Worm (Caenorhabditis elegans) whole organism, L1 larva: ENCODE measurements around the gene mrpl-50.

Experiments used
- C34B4.2 ChIP-seq: sonication (generic microtip); optimal IDR thresholded peaks from 2 replicates; lab custom pipeline; 2017; ENCODE audit warnings: mild to moderate bottlenecking, missing genetic modification characterization, missing compliant biosample characterization
- F16B12.6 ChIP-seq: fragments of 150-350 bp; optimal IDR thresholded peaks from 2 replicates; lab custom pipeline; 2014; ENCODE audit warnings: missing biosample characterization, missing genetic modification characterization
- Y116A8C.19 ChIP-seq: sonication (generic microtip); optimal IDR thresholded peaks from 2 replicates; lab custom pipeline; 2016; ENCODE audit warnings: missing compliant biosample characterization, missing genetic modification characterization, borderline replicate concordance
- alr-1 ChIP-seq: fragments of 200-800 bp; sonication (Bioruptor generic); optimal IDR thresholded peaks from 2 replicates; lab custom pipeline; 2018; ENCODE audit warnings: borderline replicate concordance, mild to moderate bottlenecking, missing genetic modification characterization, missing compliant biosample characterization
- blmp-1 ChIP-seq: fragments of 150-350 bp; optimal IDR thresholded peaks from 2 replicates; lab custom pipeline; 2014; ENCODE audit warnings: missing biosample characterization, missing genetic modification characterization
- ceh-82 ChIP-seq, 3 experiments: fragments of 150-350 bp in 1 of 3; sonication (generic microtip) in 2 of 3; optimal IDR thresholded peaks; 2 replicates each; lab custom pipeline; 2014 to 2017; ENCODE audit warnings: missing biosample characterization in 3 of 3, missing genetic modification characterization in 3 of 3
- ceh-88 ChIP-seq: fragments of 200-800 bp; sonication (Bioruptor generic); IDR thresholded peaks from 2 replicates; pipeline ENCODE4 v1.3.6; 2022; ENCODE audit warnings: missing genetic modification characterization, missing compliant biosample characterization
- ces-1 ChIP-seq: fragments of 150-350 bp; optimal IDR thresholded peaks from 2 replicates; lab custom pipeline; 2014; ENCODE audit warnings: missing biosample characterization, missing genetic modification reagents, missing genetic modification characterization
- dpl-1 ChIP-seq, 3 experiments: fragments of 150-350 bp in 2 of 3; sonication (generic microtip) in 1 of 3; optimal IDR thresholded peaks; 2 replicates each; lab custom pipeline; 2014 to 2017; ENCODE audit warnings: missing biosample characterization in 3 of 3, missing genetic modification characterization in 3 of 3, missing genetic modification reagents in 3 of 3
- dsc-1 ChIP-seq: sonication (generic microtip); optimal IDR thresholded peaks from 2 replicates; lab custom pipeline; 2016; ENCODE audit warnings: mild to moderate bottlenecking, missing genetic modification characterization, missing compliant biosample characterization
- efl-1 ChIP-seq, 4 experiments: fragments of 150-350 bp; optimal IDR thresholded peaks in 3 of 4; peaks in 1 of 4; 1 replicate in 1 of 4; 2 replicates in 3 of 4; lab custom pipeline; 2014; ENCODE audit warnings: missing biosample characterization in 2 of 4, missing genetic modification characterization in 2 of 4, missing genetic modification reagents in 2 of 4
- elt-3 ChIP-seq, 6 experiments: fragments of 150-350 bp in 1 of 6; sonication (generic microtip); optimal IDR thresholded peaks; 2 replicates each; lab custom pipeline; 2017 to 2018; ENCODE audit warnings: missing biosample characterization in 6 of 6, missing genetic modification characterization in 6 of 6, inconsistent platforms in 1 of 6
- fkh-4 ChIP-seq: sonication (generic microtip); optimal IDR thresholded peaks from 2 replicates; lab custom pipeline; 2016; ENCODE audit warnings: missing compliant biosample characterization, missing genetic modification characterization, borderline replicate concordance
- fkh-8 ChIP-seq: sonication (generic microtip); optimal IDR thresholded peaks from 2 replicates; lab custom pipeline; 2016; ENCODE audit warnings: mild to moderate bottlenecking, missing genetic modification characterization, missing compliant biosample characterization
- irx-1 ChIP-seq: sonication (generic microtip); optimal IDR thresholded peaks from 2 replicates; lab custom pipeline; 2016; ENCODE audit warnings: missing genetic modification characterization, missing compliant biosample characterization
- isw-1 ChIP-seq: fragments of 200-800 bp; sonication (Bioruptor generic); IDR thresholded peaks from 2 replicates; pipeline ENCODE4 v1.3.6; 2022; ENCODE audit warnings: missing genetic modification characterization, missing compliant biosample characterization
- jun-1 ChIP-seq: fragments of 150-350 bp; optimal IDR thresholded peaks from 2 replicates; lab custom pipeline; 2014; ENCODE audit warnings: missing biosample characterization, missing genetic modification reagents, missing genetic modification characterization
- lin-13 ChIP-seq: fragments of 150-350 bp; optimal IDR thresholded peaks from 2 replicates; lab custom pipeline; 2014; ENCODE audit warnings: missing biosample characterization, missing genetic modification reagents, missing genetic modification characterization
- lin-14 ChIP-seq: fragments of 200-800 bp; sonication (Bioruptor generic); optimal IDR thresholded peaks from 2 replicates; lab custom pipeline; 2018; ENCODE audit warnings: mild to moderate bottlenecking, missing genetic modification characterization, moderate library complexity, missing compliant biosample characterization
- lin-35 ChIP-seq, 2 experiments: fragments of 150-350 bp; optimal IDR thresholded peaks; 2 replicates each; lab custom pipeline; 2014; ENCODE audit warnings: missing biosample characterization in 2 of 2, missing genetic modification characterization in 2 of 2, missing genetic modification reagents in 2 of 2
- lir-3 ChIP-seq: sonication (generic microtip); optimal IDR thresholded peaks from 2 replicates; lab custom pipeline; 2016; ENCODE audit warnings: mild to moderate bottlenecking, missing genetic modification characterization, moderate library complexity, missing compliant biosample characterization; ENCODE audit not compliant: poor library complexity
- lsy-2 ChIP-seq, 2 experiments: fragments of 150-350 bp; optimal IDR thresholded peaks; 2 replicates each; lab custom pipeline; 2014; ENCODE audit warnings: missing biosample characterization in 2 of 2, missing genetic modification characterization in 2 of 2
- mef-2 ChIP-seq: fragments of 150-350 bp; optimal IDR thresholded peaks from 2 replicates; lab custom pipeline; 2014; ENCODE audit warnings: missing biosample characterization, missing genetic modification characterization
- mep-1 ChIP-seq: fragments of 150-350 bp; optimal IDR thresholded peaks from 2 replicates; lab custom pipeline; 2014; ENCODE audit warnings: missing biosample characterization, missing genetic modification characterization
- nhr-20 ChIP-seq: sonication (generic microtip); optimal IDR thresholded peaks from 2 replicates; lab custom pipeline; 2016; ENCODE audit warnings: mild to moderate bottlenecking, missing genetic modification characterization, missing compliant biosample characterization
- nhr-47 ChIP-seq: sonication (generic microtip); optimal IDR thresholded peaks from 2 replicates; lab custom pipeline; 2016; ENCODE audit warnings: mild to moderate bottlenecking, missing genetic modification characterization, moderate library complexity, missing compliant biosample characterization
- nhr-71 ChIP-seq: sonication (generic microtip); optimal IDR thresholded peaks from 2 replicates; lab custom pipeline; 2016; ENCODE audit warnings: mild to moderate bottlenecking, missing genetic modification characterization, moderate library complexity, missing compliant biosample characterization
- nhr-76 ChIP-seq: sonication (generic microtip); optimal IDR thresholded peaks from 2 replicates; lab custom pipeline; 2017; ENCODE audit warnings: missing biosample characterization, missing genetic modification characterization
- nhr-77 ChIP-seq: fragments of 150-350 bp; optimal IDR thresholded peaks from 2 replicates; lab custom pipeline; 2014; ENCODE audit warnings: missing biosample characterization, missing genetic modification characterization
- nhr-85 ChIP-seq: sonication (generic microtip); peaks from one replicate; lab custom pipeline; 2016; ENCODE audit warnings: missing genetic modification characterization, inconsistent platforms, missing compliant biosample characterization
- nhr-90 ChIP-seq: sonication (generic microtip); optimal IDR thresholded peaks from 2 replicates; lab custom pipeline; 2016; ENCODE audit warnings: mild to moderate bottlenecking, missing genetic modification characterization, missing compliant biosample characterization; ENCODE audit not compliant: poor library complexity
- pqm-1 ChIP-seq: sonication (generic microtip); optimal IDR thresholded peaks from 3 replicates; lab custom pipeline; 2017; ENCODE audit warnings: missing biosample characterization, missing genetic modification characterization
- rnt-1 ChIP-seq: sonication (generic microtip); optimal IDR thresholded peaks from 2 replicates; lab custom pipeline; 2016; ENCODE audit warnings: mild to moderate bottlenecking, missing genetic modification characterization, moderate library complexity, missing compliant biosample characterization
- skn-1 ChIP-seq: fragments of 150-350 bp; optimal IDR thresholded peaks from 2 replicates; lab custom pipeline; 2014; ENCODE audit warnings: missing biosample characterization, missing genetic modification characterization
- snpc-4 ChIP-seq: fragments of 150-350 bp; optimal IDR thresholded peaks from 2 replicates; lab custom pipeline; 2014; ENCODE audit warnings: missing biosample characterization, missing genetic modification characterization
- sox-4 ChIP-seq: sonication (generic microtip); optimal IDR thresholded peaks from 2 replicates; lab custom pipeline; 2016; ENCODE audit warnings: missing genetic modification characterization, missing compliant biosample characterization
- sup-37 ChIP-seq: fragments of 200-800 bp; sonication (Bioruptor generic); optimal IDR thresholded peaks from 2 replicates; lab custom pipeline; 2018; ENCODE audit warnings: mild to moderate bottlenecking, missing genetic modification characterization, missing compliant biosample characterization
- swsn-7 ChIP-seq: sonication (generic microtip); optimal IDR thresholded peaks from 2 replicates; lab custom pipeline; 2016; ENCODE audit warnings: missing genetic modification characterization, missing compliant biosample characterization
- tbx-2 ChIP-seq: sonication (generic microtip); optimal IDR thresholded peaks from 2 replicates; lab custom pipeline; 2016; ENCODE audit warnings: missing genetic modification characterization, missing compliant biosample characterization
- unc-130 ChIP-seq: fragments of 150-350 bp; optimal IDR thresholded peaks from 2 replicates; lab custom pipeline; 2017; ENCODE audit warnings: missing biosample characterization, missing genetic modification characterization, inconsistent platforms
- unc-62 ChIP-seq: fragments of 150-350 bp; optimal IDR thresholded peaks from 2 replicates; lab custom pipeline; 2014; ENCODE audit warnings: missing biosample characterization, missing genetic modification reagents, missing genetic modification characterization
- unc-86 ChIP-seq: sonication (generic microtip); optimal IDR thresholded peaks from 2 replicates; lab custom pipeline; 2016; ENCODE audit warnings: missing genetic modification characterization, missing compliant biosample characterization
- vab-15 ChIP-seq: sonication (generic microtip); optimal IDR thresholded peaks from 2 replicates; lab custom pipeline; 2017; ENCODE audit warnings: missing genotype, mild to moderate bottlenecking, missing genetic modification characterization, missing compliant biosample characterization
- xbp-1 ChIP-seq: sonication (generic microtip); optimal IDR thresholded peaks from 2 replicates; lab custom pipeline; 2016; ENCODE audit warnings: missing genetic modification characterization, missing compliant biosample characterization
- zag-1 ChIP-seq: fragments of 150-350 bp; optimal IDR thresholded peaks from 2 replicates; lab custom pipeline; 2014; ENCODE audit warnings: missing biosample characterization, missing genetic modification characterization
- zip-4 ChIP-seq: fragments of 200-800 bp; sonication (Bioruptor generic); optimal IDR thresholded peaks from 2 replicates; lab custom pipeline; 2018; ENCODE audit warnings: mild to moderate bottlenecking, missing genetic modification characterization, moderate library complexity, missing compliant biosample characterization

mrpl-50 gene

ce11 chrII:8969251-8970183, 39.9 kb downstream of the mrpl-50 start, which contains the start of the genes szy-20 and C18E9.5 (continued):
- peak; percentile 87 for TF ChIP-seq unc-86 (tag; lab: Kevin White, UChicago)
- TF ChIP-seq Y116A8C.19 (tag; lab: Kevin White, UChicago): no peak
- TF ChIP-seq swsn-7 (tag; lab: Kevin White, UChicago): peak; percentile 90
- peak; percentile 87 for TF ChIP-seq nhr-20
- TF ChIP-seq nhr-90 (tag; lab: Kevin White, UChicago): peak; percentile 80
- no peak for TF ChIP-seq unc-62 (GFP tag; lab: Kevin White, UChicago)
- peak in 2 of 6 experiments; percentile 2 to 46 for TF ChIP-seq elt-3 (tag; optimal IDR thresholded peaks at IDR 0.05; lab: Kevin White, UChicago)
- TF ChIP-seq lin-14 (GFP tag; lab: Kevin White, UChicago): peak; percentile 90
- peak; percentile 82 for TF ChIP-seq lin-13
- TF ChIP-seq zag-1 (tag; lab: Kevin White, UChicago): peak; percentile 21
- TF ChIP-seq C34B4.2 (tag; lab: Kevin White, UChicago): no peak
- TF ChIP-seq irx-1 (tag; lab: Kevin White, UChicago): peak; percentile 83
- TF ChIP-seq alr-1 (tag; lab: Kevin White, UChicago): no peak
- peak; percentile 98 for TF ChIP-seq lin-35 (GFP tag; optimal IDR thresholded peaks at IDR 0.05; lab: Kevin White, UChicago)
- TF ChIP-seq nhr-76 (tag; lab: Kevin White, UChicago): no peak
- peak; percentile 84 for TF ChIP-seq jun-1 (tag; lab: Kevin White, UChicago)
- peak; percentile 87 for TF ChIP-seq isw-1 (GFP tag; lab: Robert Waterston, UW)
- peak; percentile 76 to 92 (median 80) for TF ChIP-seq ceh-82 (tag; optimal IDR thresholded peaks at IDR 0.05; lab: Kevin White, UChicago)
- peak; percentile 22 for TF ChIP-seq sox-4 (tag; lab: Kevin White, UChicago)
- peak; percentile 89 for TF ChIP-seq tbx-2 (tag; lab: Kevin White, UChicago)
- TF ChIP-seq F16B12.6: peak; percentile 70
- peak; percentile 80 for TF ChIP-seq fkh-8 (tag; lab: Kevin White, UChicago)
- TF ChIP-seq ceh-88 (GFP tag; lab: Robert Waterston, UW): peak; percentile 77
- TF ChIP-seq rnt-1 (tag; lab: Kevin White, UChicago): peak; percentile 91
- TF ChIP-seq sup-37 (GFP tag; lab: Kevin White, UChicago): peak; percentile 62
- TF ChIP-seq nhr-47 (tag; lab: Kevin White, UChicago): peak; percentile 93
- TF ChIP-seq nhr-77: peak; percentile 54
- TF ChIP-seq lir-3 (tag; lab: Kevin White, UChicago): peak; percentile 36
- no peak for TF ChIP-seq pqm-1 (tag; lab: Kevin White, UChicago)
- TF ChIP-seq unc-130 (tag; lab: Kevin White, UChicago): peak; percentile 17
- TF ChIP-seq xbp-1 (tag; lab: Kevin White, UChicago): peak; percentile 84
- TF ChIP-seq snpc-4 (tag; lab: Kevin White, UChicago): peak; percentile 78
- TF ChIP-seq blmp-1 (tag; lab: Kevin White, UChicago): peak; percentile 23
- TF ChIP-seq zip-4: peak; percentile 54
- TF ChIP-seq, all 84 proteins: peak for 59

- TF ChIP-seq blmp-1 (tag; lab: Kevin White, UChicago): peak; percentile 12
- peak; percentile 40 for TF ChIP-seq mep-1 (tag; lab: Kevin White, UChicago)
- no peak for TF ChIP-seq ces-1 (GFP tag; lab: Kevin White, UChicago)
- TF ChIP-seq snpc-4 (tag; lab: Kevin White, UChicago): no peak
- TF ChIP-seq dpl-1 (GFP tag; optimal IDR thresholded peaks at IDR 0.05; lab: Kevin White, UChicago): peak; percentile 27 to 59 (median 48)
- TF ChIP-seq nhr-77: no peak
- TF ChIP-seq nhr-85: no peak
- no peak for TF ChIP-seq F16B12.6
- TF ChIP-seq nhr-76 (tag; lab: Kevin White, UChicago): no peak
- TF ChIP-seq dsc-1 (tag; lab: Kevin White, UChicago): no peak
- no peak for TF ChIP-seq vab-15 (tag; lab: Kevin White, UChicago)
- TF ChIP-seq swsn-7 (tag; lab: Kevin White, UChicago): peak; percentile 13
- TF ChIP-seq fkh-4 (tag; lab: Kevin White, UChicago): no peak
- TF ChIP-seq nhr-71 (tag; lab: Kevin White, UChicago): peak; percentile 31
- no peak for TF ChIP-seq tbx-2 (tag; lab: Kevin White, UChicago)
- TF ChIP-seq nhr-20: peak; percentile 3
- no peak for TF ChIP-seq mef-2
- TF ChIP-seq efl-1 (optimal IDR thresholded peaks at IDR 0.05; lab: Kevin White, UChicago): peak; percentile 49 to 51
- peak; percentile 55 to 93 for TF ChIP-seq efl-1 (GFP tag; optimal IDR thresholded peaks at IDR 0.05 in 1 of 2; lab: Kevin White, UChicago)
- peak; percentile 34 to 51 for TF ChIP-seq lsy-2 (tag; optimal IDR thresholded peaks at IDR 0.05; lab: Kevin White, UChicago)
- no peak for TF ChIP-seq unc-86 (tag; lab: Kevin White, UChicago)
- TF ChIP-seq alr-1 (tag; lab: Kevin White, UChicago): no peak
- peak in 1 of 2 experiments; percentile 55 for TF ChIP-seq lin-35 (GFP tag; optimal IDR thresholded peaks at IDR 0.05; lab: Kevin White, UChicago)
- TF ChIP-seq skn-1 (tag; lab: Kevin White, UChicago): peak; percentile 5
- no peak for TF ChIP-seq unc-130 (tag; lab: Kevin White, UChicago)
These were observed 43.9 kb downstream of the mrpl-50 start, which contains the start of gene tomm-40 for ce11 chrII:8973516-8974043. Gene tomm-40, minus strand, starts transcription at chrII:8973566.
